Worm (Caenorhabditis elegans) whole organism, L4/young adult: ENCODE results near the gene K01A6.5.
A peak's percentile ranks its signal among the peaks of the same experiment; 100 is the strongest.

Source experiments
- W03F9.2 ChIP-seq: fragments of 150-350 bp; optimal IDR thresholded peaks from 2 replicates; lab custom pipeline; 2014; ENCODE audit warnings: missing biosample characterization, missing genetic modification characterization
- dao-5 ChIP-seq: sonication (generic microtip); optimal IDR thresholded peaks from 2 replicates; lab custom pipeline; 2016; ENCODE audit warnings: missing genotype, missing genetic modification characterization, moderate library complexity, missing compliant biosample characterization
- him-1 ChIP-seq: sonication (generic microtip); optimal IDR thresholded peaks from 2 replicates; lab custom pipeline; 2016; ENCODE audit warnings: missing genotype, missing genetic modification reagents, missing genetic modification characterization, missing compliant biosample characterization

K01A6.5 gene

ce11 chrIV:11793170-11793569, 50.7 kb downstream of the K01A6.5 start:
- TF ChIP-seq dao-5 (tag; lab: Kevin White, UChicago) = no peak
- no peak for TF ChIP-seq W03F9.2
- TF ChIP-seq him-1 (tag; lab: Kevin White, UChicago) = peak; percentile 46
